Worm (Caenorhabditis elegans): ENCODE measurements around the gene F21D5.7.

F21D5.7 gene

DNA sequence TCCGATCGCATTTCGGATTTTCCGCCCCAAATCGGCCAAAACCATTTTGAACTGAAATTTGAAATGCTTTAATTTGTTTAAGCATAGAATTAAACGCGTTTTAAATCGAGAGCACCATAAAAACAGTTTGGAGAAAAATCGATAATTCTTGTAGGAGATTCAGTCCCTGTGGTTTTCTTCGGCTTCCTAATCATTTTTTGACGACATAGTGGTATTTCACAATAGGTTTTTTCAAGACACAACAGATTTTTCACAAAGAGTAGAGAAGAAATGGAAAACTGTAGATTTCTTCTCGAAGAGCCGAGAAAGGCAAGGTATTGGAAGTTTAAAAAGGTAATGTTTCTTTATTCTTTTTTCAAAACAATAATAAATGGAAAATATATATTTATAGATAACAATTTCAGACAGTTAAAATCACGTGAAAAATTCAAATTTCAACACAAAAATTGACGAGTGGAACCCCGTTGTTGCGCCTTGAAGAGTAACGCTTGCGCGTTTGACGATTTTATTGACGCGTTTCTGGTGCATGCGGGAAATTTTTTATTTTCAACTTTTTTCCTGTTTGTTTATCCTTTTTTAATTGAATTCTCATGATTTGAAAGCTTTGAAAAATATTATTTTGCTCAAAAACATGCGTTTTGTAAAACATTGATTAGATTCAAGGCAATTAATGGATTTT lies at the start of gene F21D5.7:
F21D5.7 (minus strand) TSS at position 51 of the 679 bp plus-strand sequence.
- no peak for TF ChIP-seq ceh-82 (tag; optimal IDR thresholded peaks at IDR 0.05)
- peak; percentile 89 for TF ChIP-seq gmeb-1 (tag; optimal IDR thresholded peaks at IDR 0.05)
- peak; percentile 68 to 89 for TF ChIP-seq lsy-2 (tag; optimal IDR thresholded peaks at IDR 0.05)
- peak; percentile 70 for TF ChIP-seq nhr-21 (tag; optimal IDR thresholded peaks at IDR 0.05)
- no peak for TF ChIP-seq ama-1 (optimal IDR thresholded peaks at IDR 0.05)
- TF ChIP-seq sma-9 (GFP tag; optimal IDR thresholded peaks at IDR 0.05) = peak; percentile 84
- no peak for TF ChIP-seq sma-9 (tag; optimal IDR thresholded peaks at IDR 0.05)
- TF ChIP-seq ztf-4 (tag; optimal IDR thresholded peaks at IDR 0.05) = peak; percentile 52
- peak; percentile 31 for TF ChIP-seq snpc-4 (tag; optimal IDR thresholded peaks at IDR 0.05)
- TF ChIP-seq skn-1 (tag; optimal IDR thresholded peaks at IDR 0.05) = peak; percentile 41
- peak; percentile 55 for TF ChIP-seq fos-1 (tag; optimal IDR thresholded peaks at IDR 0.05)
- peak; percentile 91 for TF ChIP-seq crh-2 (tag; optimal IDR thresholded peaks at IDR 0.05)
- peak; percentile 3 for TF ChIP-seq ZK546.5 (tag; optimal IDR thresholded peaks at IDR 0.05)
- TF ChIP-seq mab-5 (tag; optimal IDR thresholded peaks at IDR 0.05) = peak; percentile 31
- TF ChIP-seq lin-11 (tag; optimal IDR thresholded peaks at IDR 0.05) = peak; percentile 55
- TF ChIP-seq dmd-4 (tag; optimal IDR thresholded peaks at IDR 0.05) = peak; percentile 26
- TF ChIP-seq ceh-16 (tag; optimal IDR thresholded peaks at IDR 0.05) = no peak
- peak; percentile 89 for TF ChIP-seq C34F6.9 (tag; optimal IDR thresholded peaks at IDR 0.05)
- TF ChIP-seq unc-39 (tag; optimal IDR thresholded peaks at IDR 0.05) = no peak
- peak; percentile 67 for TF ChIP-seq lin-13 (GFP tag; optimal IDR thresholded peaks at IDR 0.05)
- TF ChIP-seq ztf-11 (tag; optimal IDR thresholded peaks at IDR 0.05) = no peak
- peak; percentile 37 for TF ChIP-seq sem-4 (tag; optimal IDR thresholded peaks at IDR 0.05)
- TF ChIP-seq egl-27 (tag; optimal IDR thresholded peaks at IDR 0.05) = peak; percentile 11
- peak; percentile 35 for TF ChIP-seq nhr-6 (tag; optimal IDR thresholded peaks at IDR 0.05)
- TF ChIP-seq unc-55 (GFP tag; optimal IDR thresholded peaks at IDR 0.05) = peak; percentile 85
- TF ChIP-seq nhr-129 (tag; optimal IDR thresholded peaks at IDR 0.05) = peak; percentile 46
- peak; percentile 43 for TF ChIP-seq blmp-1 (tag; optimal IDR thresholded peaks at IDR 0.05; ENCODE audit: insufficient read depth)
- peak in 1 of 2 experiments; percentile 31 for TF ChIP-seq mdl-1 (tag; optimal IDR thresholded peaks at IDR 0.05)
- TF ChIP-seq nhr-23 (tag; optimal IDR thresholded peaks at IDR 0.05) = no peak

DNA sequence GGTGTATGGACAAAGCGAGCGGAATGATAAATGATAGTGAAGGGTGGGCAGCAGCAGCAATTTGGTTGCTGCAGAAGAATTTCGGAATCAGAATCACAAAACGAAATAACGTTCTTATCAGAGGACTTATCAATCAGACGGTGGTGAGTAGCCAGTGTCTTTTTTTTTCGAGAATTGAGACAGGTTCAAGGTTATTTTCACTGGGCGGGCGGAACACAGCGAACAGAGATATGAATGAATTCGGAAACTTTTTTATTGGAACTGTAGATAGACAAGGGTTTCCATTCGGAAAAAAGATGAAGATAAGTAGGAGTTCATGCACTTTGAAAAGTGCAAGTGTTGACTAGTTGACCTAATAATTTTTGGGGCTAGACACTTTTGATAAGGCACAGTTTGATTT lies 49.7 kb upstream of the F21D5.7 start:
- TF ChIP-seq lin-13 (GFP tag; optimal IDR thresholded peaks at IDR 0.05) (no peak), nhr-21 (tag; optimal IDR thresholded peaks at IDR 0.05) (peak; percentile 77), ceh-82 (tag; optimal IDR thresholded peaks at IDR 0.05) (no peak), alr-1 (tag; optimal IDR thresholded peaks at IDR 0.05) (no peak), elt-3 (tag; optimal IDR thresholded peaks at IDR 0.05) (no peak), egl-27 (tag; optimal IDR thresholded peaks at IDR 0.05) (peak; percentile 61), elt-1 (tag; optimal IDR thresholded peaks at IDR 0.05) (no peak), ama-1 (optimal IDR thresholded peaks at IDR 0.05) (no peak), blmp-1 (tag; optimal IDR thresholded peaks at IDR 0.05; ENCODE audit: insufficient read depth) (peak; percentile 74), sma-9 (GFP tag; optimal IDR thresholded peaks at IDR 0.05) (peak; percentile 79), sma-9 (tag; optimal IDR thresholded peaks at IDR 0.05) (no peak), fos-1 (tag; optimal IDR thresholded peaks at IDR 0.05) (peak; percentile 92), nhr-25 (tag; optimal IDR thresholded peaks at IDR 0.05) (peak; percentile 57), dmd-4 (tag; optimal IDR thresholded peaks at IDR 0.05) (no peak), Y55F3AM.14 (GFP tag; optimal IDR thresholded peaks at IDR 0.05) (peak; percentile 38), sma-3 (GFP tag; optimal IDR thresholded peaks at IDR 0.05) (peak; percentile 68), ztf-1 (GFP tag; conservative IDR thresholded peaks at IDR 0.05) (no peak), F13H6.1 (tag; optimal IDR thresholded peaks at IDR 0.05) (peak; percentile 8), nhr-10 (tag; optimal IDR thresholded peaks at IDR 0.05) (no peak), sem-4 (tag; optimal IDR thresholded peaks at IDR 0.05) (peak; percentile 42), ztf-11 (tag; optimal IDR thresholded peaks at IDR 0.05) (no peak)

DNA sequence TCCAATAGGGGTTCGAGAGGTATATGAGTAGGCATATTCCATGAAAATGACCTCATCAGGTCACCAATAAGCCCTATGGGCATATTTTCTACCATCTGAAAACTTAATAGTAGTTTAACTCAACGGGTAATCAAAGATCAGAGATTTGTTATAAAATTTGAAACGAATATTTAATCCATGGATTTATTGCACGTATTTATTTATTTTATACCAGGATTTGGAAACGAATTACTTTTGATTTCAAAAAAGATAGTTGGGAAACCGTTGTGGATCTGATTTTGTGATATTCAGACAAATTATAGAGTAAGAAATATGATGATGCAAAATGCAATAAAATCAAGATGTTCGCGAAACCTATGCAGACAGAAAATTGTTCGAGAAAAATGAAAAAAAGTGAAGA lies 49.3 kb upstream of the F21D5.7 start, which contains the start of gene C33D9.3:
C33D9.3 (minus strand) TSS at position 101 of the 400 bp plus-strand sequence.
- TF ChIP-seq ama-1 (optimal IDR thresholded peaks at IDR 0.05) = no peak
- no peak for TF ChIP-seq nhr-237 (tag; optimal IDR thresholded peaks at IDR 0.05)
- no peak for TF ChIP-seq peb-1 (tag; optimal IDR thresholded peaks at IDR 0.05)
- TF ChIP-seq blmp-1 (tag; optimal IDR thresholded peaks at IDR 0.05; ENCODE audit: insufficient read depth) = no peak
- no peak for TF ChIP-seq ztf-4 (tag; optimal IDR thresholded peaks at IDR 0.05)
- no peak for TF ChIP-seq mdl-1 (tag; optimal IDR thresholded peaks at IDR 0.05)
- TF ChIP-seq sma-3 (GFP tag; optimal IDR thresholded peaks at IDR 0.05) = no peak
- no peak for TF ChIP-seq nhr-129 (tag; optimal IDR thresholded peaks at IDR 0.05)

All from whole organism, L2 larva.